Worm (Caenorhabditis elegans) whole organism, early embryonic: ENCODE results near the gene F13A7.11.

Source experiments
- B0310.2 ChIP-seq: sonication (generic microtip); optimal IDR thresholded peaks from 2 replicates; lab custom pipeline; 2016; ENCODE audit warnings: mild to moderate bottlenecking, missing genetic modification characterization, missing compliant biosample characterization
- F13C5.2 ChIP-seq: sonication (generic microtip); optimal IDR thresholded peaks from 2 replicates; lab custom pipeline; 2017; ENCODE audit warnings: mild to moderate bottlenecking, missing genetic modification characterization, inconsistent platforms, missing compliant biosample characterization
- aly-1 ChIP-seq: sonication (generic microtip); optimal IDR thresholded peaks from 2 replicates; lab custom pipeline; 2016; ENCODE audit warnings: missing genetic modification characterization, missing compliant biosample characterization
- ama-1 ChIP-seq: fragments of 150-350 bp; optimal IDR thresholded peaks from 2 replicates; lab custom pipeline; 2014
- ceh-13 ChIP-seq: fragments of 200-800 bp; sonication (Bioruptor generic); optimal IDR thresholded peaks from 2 replicates; lab custom pipeline; 2018; ENCODE audit warnings: mild to moderate bottlenecking, missing genetic modification characterization, missing compliant biosample characterization
- ceh-36 ChIP-seq: sonication (generic microtip); optimal IDR thresholded peaks from 2 replicates; lab custom pipeline; 2016; ENCODE audit warnings: missing genetic modification characterization, inconsistent platforms, missing compliant biosample characterization
- ets-7 ChIP-seq: sonication (generic microtip); optimal IDR thresholded peaks from 2 replicates; lab custom pipeline; 2016; ENCODE audit warnings: missing genotype, missing genetic modification characterization, missing compliant biosample characterization
- flt-1 ChIP-seq: fragments of 200-800 bp; sonication (Bioruptor generic); IDR thresholded peaks from 2 replicates; pipeline ENCODE4 v1.3.6; 2022; ENCODE audit warnings: missing genetic modification characterization, missing compliant biosample characterization
- hmbx-1 ChIP-seq: sonication (generic microtip); optimal IDR thresholded peaks from 2 replicates; lab custom pipeline; 2016; ENCODE audit warnings: mild to moderate bottlenecking, missing genetic modification characterization, missing compliant biosample characterization
- hmg-4 ChIP-seq: fragments of 200-800 bp; sonication (Bioruptor generic); optimal IDR thresholded peaks from 2 replicates; lab custom pipeline; 2018; ENCODE audit warnings: mild to moderate bottlenecking, missing genetic modification characterization, missing compliant biosample characterization
- hnd-1 ChIP-seq: sonication (generic microtip); optimal IDR thresholded peaks from 2 replicates; lab custom pipeline; 2016; ENCODE audit warnings: missing genetic modification characterization, missing compliant biosample characterization
- pes-1 ChIP-seq: fragments of 200-800 bp; sonication (Bioruptor generic); IDR thresholded peaks from 2 replicates; pipeline ENCODE4 v1.3.6; 2022; ENCODE audit warnings: missing genetic modification reagents, missing genetic modification characterization, missing compliant biosample characterization
- scrt-1 ChIP-seq: fragments of 200-800 bp; sonication (Bioruptor generic); IDR thresholded peaks from 2 replicates; pipeline ENCODE4 v1.3.6; 2022; ENCODE audit warnings: missing genetic modification characterization, missing compliant biosample characterization
- sea-1 ChIP-seq: fragments of 200-800 bp; sonication (Bioruptor generic); conservative IDR thresholded peaks from 2 replicates; pipeline ENCODE4 v1.3.6; 2022; ENCODE audit warnings: missing genetic modification characterization, missing compliant biosample characterization
- tbx-11 ChIP-seq: fragments of 200-800 bp; sonication (Bioruptor generic); IDR thresholded peaks from 2 replicates; pipeline ENCODE4 v1.3.6; 2022; ENCODE audit warnings: missing genetic modification characterization, missing compliant biosample characterization
- tbx-37 ChIP-seq: fragments of 200-800 bp; sonication (Bioruptor generic); conservative IDR thresholded peaks from 2 replicates; pipeline ENCODE4 v1.3.6; 2022; ENCODE audit warnings: missing genetic modification reagents, missing genetic modification characterization, missing compliant biosample characterization
- tra-4 ChIP-seq: sonication (generic microtip); optimal IDR thresholded peaks from 2 replicates; lab custom pipeline; 2017; ENCODE audit warnings: missing genetic modification characterization, missing compliant biosample characterization

F13A7.11 gene

DNA sequence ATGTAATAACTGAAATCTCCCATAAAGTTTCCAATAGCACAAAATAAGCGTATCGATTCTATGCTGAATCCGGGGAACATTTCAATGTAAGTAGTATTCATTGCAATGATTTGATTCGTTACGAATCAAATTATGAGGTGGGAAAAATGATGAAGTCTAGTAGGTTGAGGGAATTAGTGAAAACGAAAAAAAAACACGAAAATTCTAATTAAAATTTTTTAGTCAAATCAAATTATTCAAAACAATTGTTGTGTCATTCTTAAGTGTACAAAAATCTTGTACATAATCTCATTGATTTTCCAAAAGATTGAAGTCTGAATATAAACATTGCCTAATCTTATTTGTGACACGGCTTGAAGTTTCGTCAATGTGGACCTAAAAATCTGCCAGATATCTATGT is 29.3 kb upstream of the F13A7.11 start, which contains the start of gene srw-29:
TSS of gene srw-29 (minus strand) at position 101 of the 400 bp plus-strand sequence.
- no peak for TF ChIP-seq F13C5.2 (tag; lab: Kevin White, UChicago)
- TF ChIP-seq scrt-1 (GFP tag; lab: Robert Waterston, UW), result no peak
- no peak for TF ChIP-seq ama-1
- no peak for TF ChIP-seq pes-1 (GFP tag; lab: Robert Waterston, UW)
- TF ChIP-seq hmg-4 (GFP tag; lab: Kevin White, UChicago), result no peak
- no peak for TF ChIP-seq tra-4
- no peak for TF ChIP-seq hmbx-1 (tag; lab: Kevin White, UChicago)
- TF ChIP-seq ceh-36, result no peak
- no peak for TF ChIP-seq tbx-37 (GFP tag; lab: Robert Waterston, UW)
- TF ChIP-seq B0310.2 (tag; lab: Kevin White, UChicago), result no peak
- TF ChIP-seq tbx-11 (GFP tag; lab: Robert Waterston, UW), result no peak
- no peak for TF ChIP-seq ceh-13
- TF ChIP-seq flt-1, result no peak
- no peak for TF ChIP-seq aly-1 (tag; lab: Kevin White, UChicago)
- no peak for TF ChIP-seq sea-1 (GFP tag; lab: Robert Waterston, UW)
- TF ChIP-seq ets-7, result no peak
- TF ChIP-seq hnd-1 (tag; lab: Kevin White, UChicago), result no peak

- no peak for TF ChIP-seq pes-1 (GFP tag; lab: Robert Waterston, UW)
- no peak for TF ChIP-seq tbx-37 (GFP tag; lab: Robert Waterston, UW)
- TF ChIP-seq B0310.2 (tag; lab: Kevin White, UChicago), result no peak
- no peak for TF ChIP-seq tra-4
- TF ChIP-seq aly-1 (tag; lab: Kevin White, UChicago), result no peak
- no peak for TF ChIP-seq tbx-11 (GFP tag; lab: Robert Waterston, UW)
Measured at ce11 chrV:16420696-16421095, 25.6 kb upstream of the F13A7.11 start, which contains the start of gene srw-48. Gene srw-48, plus strand, starts transcription at chrV:16420996.

DNA sequence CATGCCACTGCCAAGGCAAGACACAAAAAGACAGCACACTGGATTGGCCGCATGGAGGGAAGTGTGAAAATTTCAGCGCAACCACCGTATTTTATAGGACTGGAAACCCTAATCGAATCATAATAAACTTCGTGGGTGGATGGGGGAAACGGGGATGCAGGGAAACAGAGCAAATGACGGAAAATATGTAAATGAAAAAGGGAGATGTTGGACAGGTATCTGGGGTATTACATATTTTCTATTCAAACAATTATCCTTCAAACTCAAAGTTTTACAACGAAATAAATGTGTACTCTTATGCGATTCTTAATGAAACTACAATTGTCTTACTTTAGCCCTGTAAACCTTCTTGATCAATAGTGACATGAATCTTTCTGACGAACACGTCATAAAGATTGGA is 24.7 kb upstream of the F13A7.11 start, which contains the start of gene F26D2.16:
TSS of gene F26D2.16 (minus strand) at position 101 of the 400 bp plus-strand sequence.
- TF ChIP-seq hnd-1 (tag; lab: Kevin White, UChicago) (no peak), B0310.2 (tag; lab: Kevin White, UChicago) (no peak), flt-1 (no peak), tbx-37 (GFP tag; lab: Robert Waterston, UW) (no peak), ama-1 (no peak), tra-4 (no peak), aly-1 (tag; lab: Kevin White, UChicago) (no peak), F13C5.2 (tag; lab: Kevin White, UChicago) (no peak), pes-1 (GFP tag; lab: Robert Waterston, UW) (no peak), scrt-1 (GFP tag; lab: Robert Waterston, UW) (no peak), hmg-4 (GFP tag; lab: Kevin White, UChicago) (no peak)

- TF ChIP-seq hnd-1 (tag; lab: Kevin White, UChicago), result no peak
- no peak for TF ChIP-seq ets-7
- no peak for TF ChIP-seq tbx-11 (GFP tag; lab: Robert Waterston, UW)
- TF ChIP-seq hmg-4 (GFP tag; lab: Kevin White, UChicago), result no peak
Measured at ce11 chrV:16417014-16417413, 21.9 kb upstream of the F13A7.11 start, which contains the start of gene str-55. Gene str-55, minus strand, starts transcription at chrV:16417114.

ce11 chrV:16410521-16410920 is 15.4 kb upstream of the F13A7.11 start, which contains the start of gene srh-145:
Gene srh-145, plus strand, starts transcription at chrV:16410713.
- TF ChIP-seq scrt-1 (GFP tag; lab: Robert Waterston, UW), result no peak
- TF ChIP-seq ceh-36, result no peak
- TF ChIP-seq hmg-4 (GFP tag; lab: Kevin White, UChicago), result no peak
- TF ChIP-seq ets-7, result no peak
- no peak for TF ChIP-seq tra-4
- no peak for TF ChIP-seq B0310.2 (tag; lab: Kevin White, UChicago)
- no peak for TF ChIP-seq ceh-13
- TF ChIP-seq pes-1 (GFP tag; lab: Robert Waterston, UW), result no peak
- no peak for TF ChIP-seq hmbx-1 (tag; lab: Kevin White, UChicago)
- TF ChIP-seq ama-1, result no peak
- no peak for TF ChIP-seq hnd-1 (tag; lab: Kevin White, UChicago)
- no peak for TF ChIP-seq flt-1
- no peak for TF ChIP-seq F13C5.2 (tag; lab: Kevin White, UChicago)

ce11 chrV:16407663-16408062 is 12.6 kb upstream of the F13A7.11 start, which contains the start of gene F26D2.3:
Gene F26D2.3, plus strand, starts transcription at chrV:16407963.
- TF ChIP-seq F13C5.2 (tag; lab: Kevin White, UChicago), result no peak
- TF ChIP-seq flt-1, result no peak
- TF ChIP-seq pes-1 (GFP tag; lab: Robert Waterston, UW), result no peak
- no peak for TF ChIP-seq sea-1 (GFP tag; lab: Robert Waterston, UW)
- no peak for TF ChIP-seq tra-4
- TF ChIP-seq hmbx-1 (tag; lab: Kevin White, UChicago), result no peak
- no peak for TF ChIP-seq aly-1 (tag; lab: Kevin White, UChicago)
- TF ChIP-seq B0310.2 (tag; lab: Kevin White, UChicago), result no peak
- no peak for TF ChIP-seq tbx-37 (GFP tag; lab: Robert Waterston, UW)

DNA sequence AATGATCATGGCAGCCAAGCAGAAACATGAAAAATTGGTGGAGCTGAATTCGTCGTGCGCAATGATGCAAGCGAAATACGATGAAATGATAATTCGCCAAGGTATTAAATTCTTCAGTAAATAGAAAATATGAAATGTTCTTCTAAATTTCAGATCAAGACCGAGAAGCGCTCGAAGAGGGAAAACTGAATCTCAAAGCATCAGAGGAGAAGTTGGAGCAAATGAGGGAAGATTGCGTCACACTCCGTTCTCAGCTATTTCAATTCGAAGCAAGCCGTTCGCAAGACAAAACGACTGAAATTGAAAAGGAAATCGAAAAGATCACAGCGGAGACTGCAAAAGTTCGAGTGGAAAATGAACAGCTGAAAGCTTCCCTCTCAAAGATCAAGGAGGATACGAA is 11.3 kb upstream of the F13A7.11 start:
- no peak for TF ChIP-seq tbx-11 (GFP tag; lab: Robert Waterston, UW)
- no peak for TF ChIP-seq ceh-36
- no peak for TF ChIP-seq ceh-13
- no peak for TF ChIP-seq B0310.2 (tag; lab: Kevin White, UChicago)
- no peak for TF ChIP-seq F13C5.2 (tag; lab: Kevin White, UChicago)
- no peak for TF ChIP-seq hnd-1 (tag; lab: Kevin White, UChicago)
- no peak for TF ChIP-seq sea-1 (GFP tag; lab: Robert Waterston, UW)
- no peak for TF ChIP-seq tbx-37 (GFP tag; lab: Robert Waterston, UW)
- no peak for TF ChIP-seq scrt-1 (GFP tag; lab: Robert Waterston, UW)
- no peak for TF ChIP-seq flt-1
- TF ChIP-seq aly-1 (tag; lab: Kevin White, UChicago), result no peak
- no peak for TF ChIP-seq ama-1
- no peak for TF ChIP-seq tra-4
- TF ChIP-seq ets-7, result no peak
- no peak for TF ChIP-seq pes-1 (GFP tag; lab: Robert Waterston, UW)
- no peak for TF ChIP-seq hmg-4 (GFP tag; lab: Kevin White, UChicago)
- TF ChIP-seq hmbx-1 (tag; lab: Kevin White, UChicago), result no peak
